Worm (Caenorhabditis elegans): ENCODE measurements around the gene T28A11.13.

Gene T28A11.13

ce11 chrV:3280009-3280408, 30.0 kb upstream of the T28A11.13 start, which contains the start of gene T28A11.2:
Gene T28A11.2 (plus strand): TSS chrV:3280379.
- no peak for TF ChIP-seq bed-3 (GFP tag; optimal IDR thresholded peaks at IDR 0.05)
- no peak for TF ChIP-seq mep-1 (tag; optimal IDR thresholded peaks at IDR 0.05)
- TF ChIP-seq ces-1 (GFP tag; optimal IDR thresholded peaks at IDR 0.05) = no peak
- no peak for TF ChIP-seq zip-8 (tag; optimal IDR thresholded peaks at IDR 0.05)
- no peak for TF ChIP-seq mab-5 (tag; optimal IDR thresholded peaks at IDR 0.05)
- TF ChIP-seq ham-2 (GFP tag; optimal IDR thresholded peaks at IDR 0.05) = no peak

ce11 chrV:3279138-3279537, 29.1 kb upstream of the T28A11.13 start:
- TF ChIP-seq tbx-8 (GFP tag; optimal IDR thresholded peaks at IDR 0.05) (no peak), M03D4.4 (tag; optimal IDR thresholded peaks at IDR 0.05) (no peak), lsy-2 (tag; optimal IDR thresholded peaks at IDR 0.05) (no peak), nhr-28 (tag; optimal IDR thresholded peaks at IDR 0.05) (no peak), ceh-83 (GFP tag; optimal IDR thresholded peaks at IDR 0.05) (no peak), lin-32 (GFP tag; optimal IDR thresholded peaks at IDR 0.05) (no peak), nhr-76 (tag; optimal IDR thresholded peaks at IDR 0.05) (no peak), mab-5 (tag; optimal IDR thresholded peaks at IDR 0.05) (no peak), nhr-2 (tag; optimal IDR thresholded peaks at IDR 0.05) (no peak), ceh-43 (GFP tag; optimal IDR thresholded peaks at IDR 0.05) (no peak), unc-39 (tag; optimal IDR thresholded peaks at IDR 0.05) (no peak), sptf-1 (tag; optimal IDR thresholded peaks at IDR 0.05) (no peak), elt-1 (tag; optimal IDR thresholded peaks at IDR 0.05; ENCODE audit: borderline replicate concordance, insufficient read depth) (no peak), drap-1 (GFP tag; optimal IDR thresholded peaks at IDR 0.05) (no peak), unc-120 (tag; optimal IDR thresholded peaks at IDR 0.05; ENCODE audit: poor library complexity, severe bottlenecking) (no peak), nhr-12 (tag; optimal IDR thresholded peaks at IDR 0.05) (no peak), ztf-11 (tag; optimal IDR thresholded peaks at IDR 0.05) (no peak), nhr-237 (tag; optimal IDR thresholded peaks at IDR 0.05) (no peak)

- no peak for TF ChIP-seq nhr-76 (tag; optimal IDR thresholded peaks at IDR 0.05)
- no peak for TF ChIP-seq ham-2 (GFP tag; optimal IDR thresholded peaks at IDR 0.05)
- TF ChIP-seq sem-2 (GFP tag; optimal IDR thresholded peaks at IDR 0.05) = no peak
- no peak for TF ChIP-seq M03D4.4 (tag; optimal IDR thresholded peaks at IDR 0.05)
- no peak for TF ChIP-seq hlh-1 (tag; optimal IDR thresholded peaks at IDR 0.05)
These were observed 28.1 kb upstream of the T28A11.13 start, which contains the start of gene fbxa-64 for ce11 chrV:3278101-3278639. Gene fbxa-64 (minus strand): TSS chrV:3278151.

- no peak for TF ChIP-seq sptf-1 (tag; optimal IDR thresholded peaks at IDR 0.05)
- TF ChIP-seq hlh-1 (tag; optimal IDR thresholded peaks at IDR 0.05) = no peak
- no peak for TF ChIP-seq lin-13 (tag; optimal IDR thresholded peaks at IDR 0.05)
- TF ChIP-seq nhr-12 (tag; optimal IDR thresholded peaks at IDR 0.05) = no peak
- no peak for TF ChIP-seq unc-39 (tag; optimal IDR thresholded peaks at IDR 0.05)
- no peak for TF ChIP-seq nhr-2 (tag; optimal IDR thresholded peaks at IDR 0.05)
- no peak for TF ChIP-seq M03D4.4 (tag; optimal IDR thresholded peaks at IDR 0.05)
These were observed 26.1 kb upstream of the T28A11.13 start for ce11 chrV:3276184-3276583.

- no peak for TF ChIP-seq bed-3 (GFP tag; optimal IDR thresholded peaks at IDR 0.05)
- no peak for TF ChIP-seq unc-120 (tag; optimal IDR thresholded peaks at IDR 0.05; ENCODE audit: poor library complexity, severe bottlenecking)
- TF ChIP-seq mab-5 (tag; optimal IDR thresholded peaks at IDR 0.05) = no peak
- no peak for TF ChIP-seq blmp-1 (tag; optimal IDR thresholded peaks at IDR 0.05)
- no peak for TF ChIP-seq drap-1 (GFP tag; optimal IDR thresholded peaks at IDR 0.05)
- TF ChIP-seq elt-1 (tag; optimal IDR thresholded peaks at IDR 0.05; ENCODE audit: borderline replicate concordance, insufficient read depth) = no peak
- TF ChIP-seq sptf-1 (tag; optimal IDR thresholded peaks at IDR 0.05) = no peak
- TF ChIP-seq ceh-39 (tag; optimal IDR thresholded peaks at IDR 0.05) = no peak
- no peak for TF ChIP-seq unc-62 (GFP tag; optimal IDR thresholded peaks at IDR 0.05)
- TF ChIP-seq mls-2 (tag; optimal IDR thresholded peaks at IDR 0.05) = no peak
- TF ChIP-seq nhr-237 (tag; optimal IDR thresholded peaks at IDR 0.05) = no peak
- no peak for TF ChIP-seq nhr-76 (tag; optimal IDR thresholded peaks at IDR 0.05)
- TF ChIP-seq ceh-83 (GFP tag; optimal IDR thresholded peaks at IDR 0.05) = no peak
- TF ChIP-seq pha-4 (tag; optimal IDR thresholded peaks at IDR 0.05) = no peak
- TF ChIP-seq unc-39 (tag; optimal IDR thresholded peaks at IDR 0.05) = no peak
- TF ChIP-seq lin-32 (GFP tag; optimal IDR thresholded peaks at IDR 0.05) = no peak
- TF ChIP-seq nhr-2 (tag; optimal IDR thresholded peaks at IDR 0.05) = no peak
These were observed 25.0 kb upstream of the T28A11.13 start, which contains the start of gene T28A11.3 for ce11 chrV:3275033-3275432. Gene T28A11.3 (plus strand): TSS chrV:3275333.

Data from whole organism, mixed stage, embryonic.